Fruit fly (Drosophila melanogaster): ENCODE measurements around the gene CG33552.

CG33552 gene

dm6 chr2L:16647773-16648172 lies 34.5 kb upstream of the CG33552 start (continued):
- peak; percentile 28 for TF ChIP-seq CG34406 (GFP tag; optimal IDR thresholded peaks at IDR 0.05)
- TF ChIP-seq Hr38 (GFP tag; optimal IDR thresholded peaks at IDR 0.05), result no peak
- TF ChIP-seq CG8119 (GFP tag; IDR thresholded peaks at IDR 0.05), result peak; percentile 66; the same call in 2 of the 3 replicates
- peak; percentile 30 for TF ChIP-seq Smox (GFP tag; optimal IDR thresholded peaks at IDR 0.05)
- peak; percentile 39 for TF ChIP-seq CG6808 (GFP tag; optimal IDR thresholded peaks at IDR 0.05)
- TF ChIP-seq fd85E (GFP tag; optimal IDR thresholded peaks at IDR 0.05), result no peak
- TF ChIP-seq dac (GFP tag; optimal IDR thresholded peaks at IDR 0.05), result no peak
- TF ChIP-seq CG10631 (GFP tag; optimal IDR thresholded peaks at IDR 0.05), result peak; percentile 26
- peak; percentile 42 for TF ChIP-seq CG3919 (GFP tag; optimal IDR thresholded peaks at IDR 0.05)
- TF ChIP-seq Sox102F (GFP tag; optimal IDR thresholded peaks at IDR 0.05), result peak; percentile 31
- no peak for TF ChIP-seq CG6854 (GFP tag; optimal IDR thresholded peaks at IDR 0.05)
- TF ChIP-seq CG31627 (GFP tag; optimal IDR thresholded peaks at IDR 0.05), result peak; percentile 11
- no peak for TF ChIP-seq CG9139 (GFP tag; optimal IDR thresholded peaks at IDR 0.05)
- TF ChIP-seq Eip78C (GFP tag), result peak; percentile 84
- TF ChIP-seq CG10669 (GFP tag; optimal IDR thresholded peaks at IDR 0.05), result peak; percentile 37
- peak; percentile 62; the same call in 2 of the 3 replicates for TF ChIP-seq eg (GFP tag; IDR thresholded peaks at IDR 0.05)

- TF ChIP-seq OdsH (GFP tag; optimal IDR thresholded peaks at IDR 0.05) (no peak), Gug (GFP tag; IDR thresholded peaks at IDR 0.05) (no peak), Hr4 (GFP tag; optimal IDR thresholded peaks at IDR 0.05) (no peak), salr (GFP tag; optimal IDR thresholded peaks at IDR 0.05) (no peak), svp (GFP tag) (no peak), dsx (GFP tag; optimal IDR thresholded peaks at IDR 0.05; ENCODE audit: poor library complexity, severe bottlenecking) (no peak), Hr38 (GFP tag; optimal IDR thresholded peaks at IDR 0.05) (no peak)
Measured at dm6 chr2L:16648925-16649324, 33.4 kb upstream of the CG33552 start.

- no peak for TF ChIP-seq CG16779 (tag; optimal IDR thresholded peaks at IDR 0.05)
Measured at dm6 chr2L:16653541-16653940, 28.8 kb upstream of the CG33552 start.

dm6 chr2L:16656692-16657109 lies 25.6 kb upstream of the CG33552 start:
- TF ChIP-seq CG6276 (GFP tag; optimal IDR thresholded peaks at IDR 0.05), result no peak
- no peak for TF ChIP-seq dac (GFP tag; optimal IDR thresholded peaks at IDR 0.05)
- peak; percentile 38; the same call in 1 of the 2 replicates for TF ChIP-seq CG15336 (GFP tag; IDR thresholded peaks at IDR 0.05)
- TF ChIP-seq Hr38 (GFP tag; optimal IDR thresholded peaks at IDR 0.05), result no peak
- TF ChIP-seq Smox (GFP tag; optimal IDR thresholded peaks at IDR 0.05), result no peak
- TF ChIP-seq Sox15 (GFP tag; optimal IDR thresholded peaks at IDR 0.05), result peak; percentile 17
- TF ChIP-seq CG11294 (GFP tag; IDR thresholded peaks at IDR 0.05), result peak; percentile 22; the same call in 1 of the 2 replicates
- TF ChIP-seq Sox102F (GFP tag; optimal IDR thresholded peaks at IDR 0.05), result peak; percentile 12
- TF ChIP-seq CG6854 (GFP tag; optimal IDR thresholded peaks at IDR 0.05), result no peak
- TF ChIP-seq CG31627 (GFP tag; optimal IDR thresholded peaks at IDR 0.05), result peak; percentile 62
- TF ChIP-seq OdsH (GFP tag; optimal IDR thresholded peaks at IDR 0.05), result no peak
- no peak for TF ChIP-seq spab (GFP tag; optimal IDR thresholded peaks at IDR 0.05)
- TF ChIP-seq fd59A (GFP tag; optimal IDR thresholded peaks at IDR 0.05), result no peak
- no peak for TF ChIP-seq CG1621 (tag; optimal IDR thresholded peaks at IDR 0.05)
- peak; percentile 74 for TF ChIP-seq eg (GFP tag; IDR thresholded peaks at IDR 0.05)
- no peak for TF ChIP-seq net (GFP tag; optimal IDR thresholded peaks at IDR 0.05)
- peak; percentile 67 for TF ChIP-seq Sox14 (GFP tag; optimal IDR thresholded peaks at IDR 0.05)
- TF ChIP-seq Blimp-1 (GFP tag; optimal IDR thresholded peaks at IDR 0.05), result no peak
- no peak for TF ChIP-seq CG6808 (GFP tag; optimal IDR thresholded peaks at IDR 0.05)
- TF ChIP-seq CG10631 (GFP tag; optimal IDR thresholded peaks at IDR 0.05), result peak; percentile 63
- no peak for TF ChIP-seq Lpt (GFP tag; optimal IDR thresholded peaks at IDR 0.05)
- peak; percentile 30 for TF ChIP-seq CG6792 (GFP tag; optimal IDR thresholded peaks at IDR 0.05)
- no peak for TF ChIP-seq CG10669 (GFP tag; optimal IDR thresholded peaks at IDR 0.05)
- no peak for TF ChIP-seq Eip93F (GFP tag; optimal IDR thresholded peaks at IDR 0.05)
- TF ChIP-seq Eip78C (GFP tag), result peak; percentile 73
- no peak for TF ChIP-seq CG3919 (GFP tag; optimal IDR thresholded peaks at IDR 0.05)
- TF ChIP-seq CG16779 (tag; optimal IDR thresholded peaks at IDR 0.05), result no peak
- peak; percentile 57 for TF ChIP-seq Hr4 (GFP tag; optimal IDR thresholded peaks at IDR 0.05)
- 0 out of 3 replicates have a peak, but pooled peaks have one; percentile 23 for TF ChIP-seq CG6163 (GFP tag; IDR thresholded peaks at IDR 0.05)
- no peak for TF ChIP-seq fd85E (GFP tag; optimal IDR thresholded peaks at IDR 0.05)
- no peak for TF ChIP-seq CG7368 (GFP tag; optimal IDR thresholded peaks at IDR 0.05)
- TF ChIP-seq ss (GFP tag; optimal IDR thresholded peaks at IDR 0.05), result no peak
- peak; percentile 55 for TF ChIP-seq pdm3 (GFP tag; optimal IDR thresholded peaks at IDR 0.05)
- TF ChIP-seq CG8119 (GFP tag; IDR thresholded peaks at IDR 0.05), result peak; percentile 49; the same call in 1 of the 3 replicates
- TF ChIP-seq esn (GFP tag; optimal IDR thresholded peaks at IDR 0.05), result peak; percentile 73
- peak; percentile 24 for TF ChIP-seq CG8632 (GFP tag; optimal IDR thresholded peaks at IDR 0.05)
- TF ChIP-seq CG32006 (GFP tag; optimal IDR thresholded peaks at IDR 0.05), result no peak

Data from whole organism, prepupa.